Worm (Caenorhabditis elegans): ENCODE data around the gene T13C2.2.

DNA sequence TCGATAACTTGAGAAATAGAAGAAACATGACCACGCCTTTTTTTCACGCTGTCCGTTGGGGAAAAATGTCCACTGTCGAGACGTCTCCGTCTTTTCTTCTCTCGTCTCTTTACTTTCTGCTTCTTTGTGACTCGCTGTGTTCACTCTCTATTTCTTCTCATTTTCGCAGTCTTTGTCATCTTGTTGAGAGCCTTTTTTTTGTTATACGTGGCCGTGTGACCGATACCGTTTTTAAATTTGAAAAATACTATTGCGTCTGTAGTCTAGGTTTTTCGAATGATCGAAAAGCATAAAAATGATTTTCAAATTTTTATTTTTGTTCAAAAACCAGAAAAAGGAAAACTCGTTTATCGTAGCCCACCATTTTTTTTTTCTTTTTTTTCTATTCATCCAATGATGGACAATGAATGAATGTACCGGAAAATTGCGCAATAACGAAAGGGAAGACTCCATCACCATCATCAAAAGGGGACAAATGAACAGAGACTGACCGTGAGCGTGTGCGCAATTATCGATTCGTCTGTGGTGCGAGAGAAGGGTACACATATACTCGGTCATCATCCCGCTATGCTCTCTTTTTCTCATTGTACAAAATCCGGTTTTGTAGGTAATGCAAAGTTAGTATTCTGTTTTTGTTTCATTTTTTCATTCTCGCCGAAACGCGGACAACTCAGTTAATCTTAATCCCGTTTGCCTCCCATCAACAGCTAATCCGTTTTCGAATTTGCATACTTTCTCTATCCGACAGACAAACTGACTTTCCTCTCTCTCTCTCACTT is 52.4 kb downstream of the T13C2.2 start:
- no peak for TF ChIP-seq ceh-16 (tag; optimal IDR thresholded peaks at IDR 0.05)
- no peak for TF ChIP-seq peb-1 (tag; optimal IDR thresholded peaks at IDR 0.05)
- no peak for TF ChIP-seq nhr-11 (tag; optimal IDR thresholded peaks at IDR 0.05)

Measured in whole organism, L2 larva.